Worm (Caenorhabditis elegans) whole organism, late embryonic: ENCODE results near the gene C16C8.25.

Source experiments
- K09A11.1 ChIP-seq: sonication (generic microtip); optimal IDR thresholded peaks from 2 replicates; lab custom pipeline; 2017; ENCODE audit warnings: antibody characterized with exemption, mild to moderate bottlenecking, missing genetic modification characterization, missing compliant biosample characterization; ENCODE audit not compliant: insufficient read depth
- ama-1 ChIP-seq: fragments of 150-350 bp; optimal IDR thresholded peaks from 2 replicates; lab custom pipeline; 2014
- ceh-9 ChIP-seq: sonication (generic microtip); optimal IDR thresholded peaks from 2 replicates; lab custom pipeline; 2016; ENCODE audit warnings: mild to moderate bottlenecking, missing genetic modification characterization, inconsistent platforms, missing compliant biosample characterization
- elt-2 ChIP-seq: sonication (generic microtip); optimal IDR thresholded peaks from 2 replicates; lab custom pipeline; 2016; ENCODE audit warnings: missing genetic modification reagents, missing genetic modification characterization, missing compliant biosample characterization
- ets-4 ChIP-seq: sonication (generic microtip); optimal IDR thresholded peaks from 2 replicates; lab custom pipeline; 2016; ENCODE audit warnings: missing genetic modification characterization, missing compliant biosample characterization
- fax-1 ChIP-seq: sonication (generic microtip); optimal IDR thresholded peaks from 2 replicates; lab custom pipeline; 2016; ENCODE audit warnings: missing genotype, missing genetic modification characterization, missing compliant biosample characterization
- fkh-6 ChIP-seq: sonication (generic microtip); optimal IDR thresholded peaks from 2 replicates; lab custom pipeline; 2016; ENCODE audit warnings: missing genetic modification characterization, missing compliant biosample characterization
- nfya-1 ChIP-seq: sonication (generic microtip); optimal IDR thresholded peaks from 2 replicates; lab custom pipeline; 2017; ENCODE audit warnings: missing genetic modification characterization, mild to moderate bottlenecking, missing compliant biosample characterization, antibody characterized with exemption, moderate library complexity
- pag-3 ChIP-seq: sonication (generic microtip); optimal IDR thresholded peaks from 2 replicates; lab custom pipeline; 2016; ENCODE audit warnings: missing compliant biosample characterization, missing genetic modification characterization, borderline replicate concordance
- tbx-2 ChIP-seq: sonication (generic microtip); optimal IDR thresholded peaks from 2 replicates; lab custom pipeline; 2016; ENCODE audit warnings: missing genetic modification characterization, missing compliant biosample characterization

ce11 chrII:3471603-3472002 lies 22.6 kb downstream of the C16C8.25 start, which contains the start of gene Y49F6B.13:
- TF ChIP-seq ceh-9 (tag; lab: Kevin White, UChicago) (no peak), pag-3 (tag; lab: Kevin White, UChicago) (no peak), ama-1 (lab: Kevin White, UChicago) (no peak), fax-1 (no peak), fkh-6 (tag; lab: Kevin White, UChicago) (no peak), nfya-1 (tag; lab: Kevin White, UChicago) (no peak), K09A11.1 (tag; lab: Kevin White, UChicago) (no peak), tbx-2 (tag; lab: Kevin White, UChicago) (no peak), elt-2 (tag; lab: Kevin White, UChicago) (no peak), ets-4 (tag; lab: Kevin White, UChicago) (no peak)
